Fruit fly (Drosophila melanogaster) whole organism: Measurements from ENCODE around the gene CG31642.

Experiments used
- CG8478 ChIP-seq: fragments of >200 bp; optimal IDR thresholded peaks from 2 replicates; lab custom pipeline; 2018; ENCODE audit warnings: inconsistent platforms
- EcR ChIP-seq, 2 experiments: fragments of >200 bp; optimal IDR thresholded peaks; 2 replicates each; lab custom pipeline; 2017; ENCODE audit warnings: missing biosample characterization in 2 of 2, missing genetic modification characterization in 2 of 2, missing genetic modification reagents in 2 of 2
- pan ChIP-seq: fragments of >200 bp; optimal IDR thresholded peaks from 2 replicates; lab custom pipeline; 2017
- psq ChIP-seq: fragments of >200 bp; optimal IDR thresholded peaks from 2 replicates; lab custom pipeline; 2017
- usp ChIP-seq: fragments of >200 bp; optimal IDR thresholded peaks from 2 replicates; lab custom pipeline; 2017; ENCODE audit warnings: missing biosample characterization, missing genetic modification characterization, mixed read lengths

DNA sequence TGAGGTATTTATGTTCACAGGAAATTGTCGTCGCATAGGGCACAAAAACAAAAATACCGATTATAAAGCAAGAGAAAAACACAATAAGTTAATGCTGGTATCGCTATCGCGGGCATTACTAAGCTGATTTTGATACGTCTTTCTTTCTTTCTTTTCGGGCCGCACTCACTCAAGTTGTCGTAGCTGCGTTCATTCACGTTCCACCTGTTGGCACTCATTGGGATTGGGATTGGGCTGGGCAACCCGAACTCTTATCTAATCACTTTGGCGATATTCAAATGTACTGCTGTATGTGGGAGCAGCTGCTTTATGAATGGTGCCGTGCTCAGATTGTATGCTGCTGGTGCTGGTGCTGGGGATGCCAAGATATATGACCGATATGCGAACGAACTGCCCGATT, 33.6 kb upstream of the CG31642 start:
- no peak for TF ChIP-seq EcR (GFP tag; optimal IDR thresholded peaks at IDR 0.05; lab: Kevin White, UChicago)
- no peak for TF ChIP-seq psq (lab: Kevin White, UChicago)
- TF ChIP-seq usp (GFP tag; lab: Kevin White, UChicago), result no peak
- TF ChIP-seq pan (lab: Kevin White, UChicago), result no peak
- TF ChIP-seq CG8478 (lab: Kevin White, UChicago), result no peak
